Worm (Caenorhabditis elegans) whole organism, late embryonic: ENCODE data around the gene dcr-1.

Experiments
- T23F11.4 ChIP-seq: fragments of 200-800 bp; sonication (Bioruptor generic); optimal IDR thresholded peaks from 2 replicates; lab custom pipeline; 2018; ENCODE audit warnings: mild to moderate bottlenecking, missing genetic modification characterization, missing compliant biosample characterization
- ama-1 ChIP-seq: fragments of 150-350 bp; optimal IDR thresholded peaks from 2 replicates; lab custom pipeline; 2014
- ceh-31 ChIP-seq: sonication (generic microtip); optimal IDR thresholded peaks from 2 replicates; lab custom pipeline; 2016; ENCODE audit warnings: missing genetic modification characterization, missing compliant biosample characterization
- elt-2 ChIP-seq: sonication (generic microtip); optimal IDR thresholded peaks from 2 replicates; lab custom pipeline; 2016; ENCODE audit warnings: missing genetic modification reagents, missing genetic modification characterization, missing compliant biosample characterization
- ets-4 ChIP-seq: sonication (generic microtip); optimal IDR thresholded peaks from 2 replicates; lab custom pipeline; 2016; ENCODE audit warnings: missing genetic modification characterization, missing compliant biosample characterization
- nhr-11 ChIP-seq: fragments of 150-350 bp; optimal IDR thresholded peaks from 2 replicates; lab custom pipeline; 2014; ENCODE audit warnings: missing biosample characterization, missing genetic modification characterization
- unc-55 ChIP-seq: sonication (generic microtip); optimal IDR thresholded peaks from 2 replicates; lab custom pipeline; 2017; ENCODE audit warnings: missing biosample characterization, missing genetic modification reagents, missing genetic modification characterization

DNA sequence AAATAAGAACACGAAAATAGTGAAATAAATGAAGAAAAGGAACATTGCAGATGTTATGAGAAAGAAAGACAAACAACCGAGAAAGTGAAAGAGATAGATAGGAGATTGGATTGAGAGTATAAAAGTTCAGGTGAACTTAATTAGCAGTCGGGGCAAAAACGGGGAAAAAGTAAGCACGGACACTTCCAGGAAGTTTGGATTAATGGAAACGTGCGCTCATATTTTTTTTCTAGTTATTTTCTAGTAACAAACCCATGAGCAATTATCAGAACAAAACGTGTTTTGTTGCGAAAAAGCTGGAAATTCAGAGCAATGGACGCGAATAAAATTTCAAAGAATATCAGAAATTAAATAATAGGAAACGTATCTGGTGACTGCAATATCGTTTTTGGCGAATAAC lies 41.8 kb upstream of the dcr-1 start:
- TF ChIP-seq unc-55 (GFP tag; lab: Kevin White, UChicago) = no peak
- TF ChIP-seq ceh-31 (tag; lab: Kevin White, UChicago) = no peak
- TF ChIP-seq nhr-11 (tag; lab: Kevin White, UChicago) = no peak
- TF ChIP-seq ets-4 = no peak
- no peak for TF ChIP-seq T23F11.4 (GFP tag; lab: Kevin White, UChicago)
- no peak for TF ChIP-seq ama-1 (lab: Kevin White, UChicago)
- TF ChIP-seq elt-2 (tag; lab: Kevin White, UChicago) = no peak
